Fruit fly (Drosophila melanogaster) whole organism, embryonic: Measurements from ENCODE around the gene Tsen2.

Source experiments
- BEAF-32 ChIP-seq: fragments of 200-800 bp; sonication (Bioruptor generic); optimal IDR thresholded peaks from 3 replicates; lab custom pipeline; 2017; ENCODE audit warnings: missing biosample characterization, missing genetic modification characterization, mild to moderate bottlenecking, moderate library complexity, missing genetic modification reagents
- Bgb ChIP-seq: fragments of 200-800 bp; sonication (Bioruptor generic); IDR thresholded peaks from 2 replicates; pipeline ENCODE4 v1.3.6; 2022; ENCODE audit warnings: missing biosample characterization, missing genetic modification characterization; ENCODE audit not compliant: partially characterized antibody
- CG10267 ChIP-seq: fragments of 200-800 bp; sonication (Bioruptor generic); optimal IDR thresholded peaks from 2 replicates; lab custom pipeline; 2018; ENCODE audit warnings: missing biosample characterization, mild to moderate bottlenecking, missing genetic modification characterization, moderate library complexity
- CG11093 ChIP-seq: fragments of 200-800 bp; sonication (Bioruptor generic); IDR thresholded peaks from 3 replicates; pipeline ENCODE4 v1.3.6; 2022; ENCODE audit warnings: missing biosample characterization, missing genetic modification characterization
- CG11456 ChIP-seq: fragments of 200-800 bp; sonication (Bioruptor generic); IDR thresholded peaks from 3 replicates; pipeline ENCODE4 v1.3.6; 2022; ENCODE audit warnings: missing biosample characterization, missing genetic modification characterization
- CG11504 ChIP-seq: fragments of 200-800 bp; sonication (Bioruptor generic); optimal IDR thresholded peaks from 3 replicates; lab custom pipeline; 2019; ENCODE audit warnings: missing biosample characterization, mild to moderate bottlenecking, missing genetic modification characterization, moderate library complexity
- CG12299 ChIP-seq: fragments of 200-800 bp; sonication (Bioruptor generic); optimal IDR thresholded peaks from 2 replicates; lab custom pipeline; 2018; ENCODE audit warnings: missing biosample characterization, mild to moderate bottlenecking, missing genetic modification characterization
- CG15696 ChIP-seq: fragments of 200-800 bp; sonication (Bioruptor generic); optimal IDR thresholded peaks from 2 replicates; lab custom pipeline; 2019; ENCODE audit warnings: missing biosample characterization, mild to moderate bottlenecking, missing genetic modification characterization, moderate library complexity
- CG17829 ChIP-seq: fragments of 200-800 bp; optimal IDR thresholded peaks from 2 replicates; lab custom pipeline; 2019; ENCODE audit warnings: missing biosample characterization, mild to moderate bottlenecking, missing genetic modification characterization, moderate library complexity
- CG18011 ChIP-seq: fragments of 200-800 bp; sonication (Bioruptor generic); optimal IDR thresholded peaks from 2 replicates; lab custom pipeline; 2017; ENCODE audit warnings: missing biosample characterization, missing genetic modification characterization, mild to moderate bottlenecking, moderate library complexity, missing genotype
- CG18599 ChIP-seq: fragments of 200-800 bp; sonication (Bioruptor generic); optimal IDR thresholded peaks from 3 replicates; lab custom pipeline; 2017; ENCODE audit warnings: missing biosample characterization, missing genetic modification characterization, mild to moderate bottlenecking, moderate library complexity, missing genetic modification reagents
- CG3407 ChIP-seq: fragments of 200-800 bp; sonication (Bioruptor generic); optimal IDR thresholded peaks from 2 replicates; lab custom pipeline; 2018; ENCODE audit warnings: missing biosample characterization, mild to moderate bottlenecking, missing genetic modification characterization
- CG3995 ChIP-seq: fragments of 200-800 bp; sonication (Bioruptor generic); optimal IDR thresholded peaks from 3 replicates; lab custom pipeline; 2016; ENCODE audit warnings: missing biosample characterization, missing genetic modification characterization
- CG6683 ChIP-seq: fragments of 200-800 bp; sonication (Bioruptor generic); optimal IDR thresholded peaks from 2 replicates; lab custom pipeline; 2017; ENCODE audit warnings: missing biosample characterization, mild to moderate bottlenecking, missing genetic modification characterization, missing genetic modification reagents
- CG7372 ChIP-seq: fragments of 200-800 bp; sonication (Bioruptor generic); IDR thresholded peaks from 2 replicates; pipeline ENCODE4 v1.3.6; 2022; ENCODE audit warnings: missing biosample characterization, missing genetic modification characterization
- CG7963 ChIP-seq: fragments of 200-800 bp; sonication (Bioruptor generic); IDR thresholded peaks from 3 replicates; pipeline ENCODE4 v1.3.6; 2022; ENCODE audit warnings: missing biosample characterization, missing genetic modification characterization; ENCODE audit not compliant: partially characterized antibody
- CG9797 ChIP-seq: fragments of 200-800 bp; sonication (Bioruptor generic); optimal IDR thresholded peaks from 3 replicates; lab custom pipeline; 2018; ENCODE audit warnings: missing biosample characterization, mild to moderate bottlenecking, missing genetic modification characterization
- Dbx ChIP-seq: fragments of 200-800 bp; sonication (Bioruptor generic); IDR thresholded peaks from 3 replicates; pipeline ENCODE4 v1.3.6; 2022; ENCODE audit warnings: missing biosample characterization, missing genetic modification characterization
- Dref ChIP-seq: fragments of 200-800 bp; sonication (Bioruptor generic); IDR thresholded peaks from 2 replicates; pipeline ENCODE4 v1.3.6; 2022; ENCODE audit warnings: missing biosample characterization, missing genetic modification characterization
- E2f2 ChIP-seq: fragments of 200-800 bp; sonication (Bioruptor generic); IDR thresholded peaks from 2 replicates; pipeline ENCODE4 v1.3.6; 2022; ENCODE audit warnings: missing biosample characterization, missing genetic modification characterization
- ERR ChIP-seq: fragments of 200-800 bp; sonication (Bioruptor generic); optimal IDR thresholded peaks from 2 replicates; lab custom pipeline; 2016; ENCODE audit warnings: missing biosample characterization, missing genetic modification characterization
- Fer1 ChIP-seq: fragments of 200-800 bp; sonication (Bioruptor generic); optimal IDR thresholded peaks from 2 replicates; lab custom pipeline; 2017; ENCODE audit warnings: missing biosample characterization, mild to moderate bottlenecking, missing genetic modification characterization
- HLH4C ChIP-seq: fragments of 200-800 bp; sonication (Bioruptor generic); IDR thresholded peaks from 3 replicates; pipeline ENCODE4 v1.3.6; 2022; ENCODE audit warnings: missing biosample characterization, missing genetic modification characterization; ENCODE audit not compliant: partially characterized antibody
- HmgZ ChIP-seq: fragments of 200-800 bp; sonication (Bioruptor generic); optimal IDR thresholded peaks from 2 replicates; lab custom pipeline; 2018; ENCODE audit warnings: missing biosample characterization, mild to moderate bottlenecking, missing genetic modification characterization
- Hmx ChIP-seq: fragments of 200-800 bp; sonication (Bioruptor generic); optimal IDR thresholded peaks from 2 replicates; lab custom pipeline; 2016; ENCODE audit warnings: missing biosample characterization, missing genetic modification characterization
- Kr ChIP-seq: fragments of 200-800 bp; sonication (Bioruptor generic); optimal IDR thresholded peaks from 2 replicates; lab custom pipeline; 2017; ENCODE audit warnings: missing biosample characterization, mild to moderate bottlenecking, missing genetic modification characterization
- Scr ChIP-seq: fragments of 200-800 bp; sonication (Bioruptor generic); IDR thresholded peaks from 2 replicates; pipeline ENCODE4 v1.3.6; 2022; ENCODE audit warnings: missing biosample characterization, missing genetic modification characterization; ENCODE audit not compliant: partially characterized antibody
- Vsx1 ChIP-seq: fragments of 200-800 bp; sonication (Bioruptor generic); optimal IDR thresholded peaks from 2 replicates; lab custom pipeline; 2017; ENCODE audit warnings: missing biosample characterization, mild to moderate bottlenecking, missing genetic modification characterization, missing genetic modification reagents
- ac ChIP-seq: fragments of 200-800 bp; sonication (Bioruptor generic); optimal IDR thresholded peaks from 3 replicates; lab custom pipeline; 2017; ENCODE audit warnings: missing biosample characterization, mild to moderate bottlenecking, missing genetic modification characterization
- cas ChIP-seq: fragments of 200-800 bp; sonication (Bioruptor generic); IDR thresholded peaks from 2 replicates; pipeline ENCODE4 v1.3.6; 2022; ENCODE audit warnings: missing biosample characterization, missing genetic modification characterization
- cwo ChIP-seq: fragments of 200-800 bp; sonication (Bioruptor generic); optimal IDR thresholded peaks from 3 replicates; lab custom pipeline; 2017; ENCODE audit warnings: missing biosample characterization, missing genetic modification characterization, mild to moderate bottlenecking, moderate library complexity, missing genetic modification reagents
- fd96Cb ChIP-seq: fragments of 200-800 bp; sonication (Bioruptor generic); optimal IDR thresholded peaks from 2 replicates; lab custom pipeline; 2018; ENCODE audit warnings: missing biosample characterization, mild to moderate bottlenecking, missing genetic modification characterization, moderate library complexity
- grau ChIP-seq: fragments of 200-800 bp; optimal IDR thresholded peaks from 3 replicates; lab custom pipeline; 2019; ENCODE audit warnings: missing biosample characterization, mild to moderate bottlenecking, missing genetic modification characterization, moderate library complexity
- hb ChIP-seq: fragments of 200-800 bp; sonication (Bioruptor generic); IDR thresholded peaks from 3 replicates; pipeline ENCODE4 v1.3.6; 2022; ENCODE audit warnings: missing biosample characterization, missing genetic modification characterization; ENCODE audit not compliant: partially characterized antibody
- her ChIP-seq: fragments of 200-800 bp; sonication (Bioruptor generic); optimal IDR thresholded peaks from 2 replicates; lab custom pipeline; 2016; ENCODE audit warnings: missing biosample characterization, missing genetic modification characterization
- kah ChIP-seq: fragments of 200-800 bp; sonication (Bioruptor generic); optimal IDR thresholded peaks from 2 replicates; lab custom pipeline; 2018; ENCODE audit warnings: missing biosample characterization, mild to moderate bottlenecking, missing genetic modification characterization
- knrl ChIP-seq: fragments of 200-800 bp; sonication (Bioruptor generic); IDR thresholded peaks from 3 replicates; pipeline ENCODE4 v1.3.6; 2022; ENCODE audit warnings: missing biosample characterization, missing genetic modification characterization; ENCODE audit not compliant: partially characterized antibody
- lbe ChIP-seq: fragments of 200-800 bp; sonication (Bioruptor generic); optimal IDR thresholded peaks from 2 replicates; lab custom pipeline; 2016; ENCODE audit warnings: missing biosample characterization, mild to moderate bottlenecking, missing genetic modification characterization
- lilli ChIP-seq: fragments of 200-800 bp; sonication (Bioruptor generic); optimal IDR thresholded peaks from 3 replicates; lab custom pipeline; 2016; ENCODE audit warnings: missing biosample characterization, missing genetic modification characterization
- lmd ChIP-seq: fragments of 200-800 bp; sonication (Bioruptor generic); IDR thresholded peaks from 2 replicates; pipeline ENCODE4 v1.3.6; 2022; ENCODE audit warnings: missing biosample characterization, missing genetic modification characterization
- nerfin-2 ChIP-seq: fragments of 200-800 bp; sonication (Bioruptor generic); IDR thresholded peaks from 2 replicates; pipeline ENCODE4 v1.3.6; 2022; ENCODE audit warnings: missing biosample characterization, missing genetic modification characterization; ENCODE audit not compliant: partially characterized antibody
- nom ChIP-seq: fragments of 200-800 bp; sonication (Bioruptor generic); optimal IDR thresholded peaks from 2 replicates; lab custom pipeline; 2017; ENCODE audit warnings: missing biosample characterization, missing genetic modification characterization, mild to moderate bottlenecking, moderate library complexity, missing genetic modification reagents
- prd ChIP-seq, 3 experiments: fragments of >200 bp in 2 of 3; fragments of 200-800 bp in 1 of 3; sonication (Bioruptor generic) in 1 of 3; optimal IDR thresholded peaks in 2 of 3; IDR thresholded peaks in 1 of 3; 2 replicates in 2 of 3; 3 replicates in 1 of 3; pipeline versions ENCODE4 v1.3.6 to Lab custom; 2017 to 2022; ENCODE audit warnings: missing biosample characterization in 1 of 3, missing genetic modification characterization in 1 of 3
- slbo ChIP-seq: fragments of 200-800 bp; sonication (Bioruptor generic); IDR thresholded peaks from 2 replicates; pipeline ENCODE4 v1.3.6; 2022; ENCODE audit warnings: missing biosample characterization, missing genetic modification characterization
- slp2 ChIP-seq: fragments of 200-800 bp; sonication (Bioruptor generic); optimal IDR thresholded peaks from 2 replicates; lab custom pipeline; 2016; ENCODE audit warnings: missing biosample characterization, missing genetic modification characterization
- sr ChIP-seq: fragments of 200-800 bp; sonication (Bioruptor generic); IDR thresholded peaks from 3 replicates; pipeline ENCODE4 v1.3.6; 2022; ENCODE audit warnings: missing biosample characterization, missing genetic modification characterization
- vfl ChIP-seq: fragments of 200-800 bp; sonication (Bioruptor generic); optimal IDR thresholded peaks from 2 replicates; lab custom pipeline; 2016; ENCODE audit warnings: missing biosample characterization, missing genetic modification characterization
- vnd ChIP-seq: fragments of 200-800 bp; sonication (Bioruptor generic); IDR thresholded peaks from 3 replicates; pipeline ENCODE4 v1.3.6; 2022; ENCODE audit warnings: missing biosample characterization, missing genetic modification characterization; ENCODE audit not compliant: partially characterized antibody
- yki ChIP-seq: fragments of >200 bp; optimal IDR thresholded peaks from 3 replicates; lab custom pipeline; 2018

Tsen2 gene

dm6 chr2L:16727578-16728023 is 2.0 kb upstream of the Tsen2 start, which contains the start of gene VhaSFD (continued):
- TF ChIP-seq lmd (GFP tag; lab: Robert Waterston, UW) (no peak), CG12299 (tag; lab: Kevin White, UChicago) (no peak), cwo (GFP tag; lab: Kevin White, UChicago) (peak; percentile 62), CG3407 (GFP tag; lab: Kevin White, UChicago) (no peak), prd (optimal IDR thresholded peaks at IDR 0.05; lab: Kevin White, UChicago) (no peak), prd (GFP tag; IDR thresholded peaks at IDR 0.05; lab: Robert Waterston, UW) (0 out of 3 replicates have a peak, but pooled peaks have one; percentile 5), BEAF-32 (GFP tag; lab: Kevin White, UChicago) (peak; percentile 62), ERR (GFP tag; lab: Kevin White, UChicago) (no peak), HLH4C (peak; percentile 68), Dref (GFP tag; lab: Robert Waterston, UW) (peak; percentile 94), Bgb (GFP tag; lab: Robert Waterston, UW) (peak; percentile 83), CG10267 (tag; lab: Kevin White, UChicago) (peak; percentile 61), CG7963 (peak; percentile 65), CG18011 (GFP tag; lab: Kevin White, UChicago) (no peak), CG9797 (GFP tag; lab: Kevin White, UChicago) (peak; percentile 56), kah (GFP tag; lab: Kevin White, UChicago) (no peak), Vsx1 (no peak), CG3995 (peak; percentile 55), CG18599 (no peak), hb (GFP tag; lab: Robert Waterston, UW) (peak; percentile 50; the same call in 1 of the 3 replicates), knrl (GFP tag; lab: Robert Waterston, UW) (peak; percentile 68), Dbx (GFP tag; lab: Robert Waterston, UW) (0 out of 3 replicates have a peak, but pooled peaks have one; percentile 14), Scr (GFP tag; lab: Robert Waterston, UW) (peak; percentile 49), CG6683 (peak; percentile 7), vnd (peak; percentile 57; the same call in 1 of the 3 replicates), Fer1 (GFP tag; lab: Kevin White, UChicago) (peak; percentile 65), yki (no peak), nom (GFP tag; lab: Kevin White, UChicago) (peak; percentile 56), lbe (GFP tag; lab: Kevin White, UChicago) (peak; percentile 61), grau (tag; lab: Kevin White, UChicago) (peak; percentile 42), ac (no peak), Hmx (GFP tag; lab: Kevin White, UChicago) (no peak), HmgZ (tag; lab: Kevin White, UChicago) (peak; percentile 57), sr (GFP tag; lab: Robert Waterston, UW) (no peak), lilli (GFP tag; lab: Kevin White, UChicago) (peak; percentile 40), fd96Cb (tag; lab: Kevin White, UChicago) (peak; percentile 3), slp2 (GFP tag; lab: Kevin White, UChicago) (no peak), CG7372 (GFP tag; lab: Robert Waterston, UW) (no peak), vfl (GFP tag; lab: Kevin White, UChicago) (no peak), slbo (GFP tag; lab: Robert Waterston, UW) (peak; percentile 35; the same call in 1 of the 2 replicates), cas (GFP tag; lab: Robert Waterston, UW) (no peak), CG11456 (GFP tag; lab: Robert Waterston, UW) (peak; percentile 57; the same call in 1 of the 3 replicates), CG11504 (tag; lab: Kevin White, UChicago) (no peak), CG17829 (peak; percentile 56), CG15696 (peak; percentile 28), CG11093 (no peak), Kr (GFP tag; lab: Kevin White, UChicago) (no peak), her (GFP tag; lab: Kevin White, UChicago) (peak; percentile 6), E2f2 (GFP tag; lab: Robert Waterston, UW) (peak; percentile 75), nerfin-2 (peak; percentile 76)
